Worm (Caenorhabditis elegans): ENCODE measurements around the gene F01D5.7.

ce11 chrII:14036724-14037483, 28.4 kb downstream of the F01D5.7 start:
- TF ChIP-seq lin-13 (GFP tag; optimal IDR thresholded peaks at IDR 0.05) (no peak), jun-1 (tag; optimal IDR thresholded peaks at IDR 0.05) (no peak), snu-23 (GFP tag; optimal IDR thresholded peaks at IDR 0.05) (peak; percentile 34), ceh-82 (tag; optimal IDR thresholded peaks at IDR 0.05) (peak in 1 of 3 experiments; percentile 51), ztf-11 (tag; optimal IDR thresholded peaks at IDR 0.05) (no peak), zag-1 (tag; optimal IDR thresholded peaks at IDR 0.05) (no peak)

Measured in whole organism, L1 larva.